Fruit fly (Drosophila melanogaster): ENCODE results near the gene Cpr72Ec.

DNA sequence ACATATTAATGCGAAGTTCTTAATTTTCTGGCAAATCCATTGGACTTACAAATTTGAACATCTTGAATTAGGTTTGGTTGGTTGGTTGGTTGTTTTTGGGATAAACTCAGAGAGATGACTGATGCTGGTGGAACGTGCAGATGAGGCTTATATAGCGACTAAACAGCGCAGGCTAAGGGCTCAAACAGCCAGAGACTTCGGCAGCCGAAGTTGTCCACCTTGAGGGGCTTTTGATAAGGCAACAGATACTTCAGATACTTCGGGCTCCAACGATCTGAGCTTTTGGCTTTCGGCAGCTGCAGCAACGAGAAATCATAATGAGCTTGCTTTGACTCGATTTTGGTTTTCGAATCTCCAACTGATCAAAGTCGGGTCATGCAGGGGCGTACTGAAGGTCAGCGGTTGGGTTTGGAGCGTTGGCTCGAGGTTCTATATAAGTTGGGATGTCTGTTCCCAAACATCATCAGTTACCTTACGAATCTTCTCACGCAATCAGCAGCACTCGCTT lies 47.7 kb downstream of the Cpr72Ec start, which contains the start of the genes CG13041 and CG13060:
- no peak for TF ChIP-seq ey (GFP tag; optimal IDR thresholded peaks at IDR 0.05)
- no peak for TF ChIP-seq HLH106 (tag; optimal IDR thresholded peaks at IDR 0.05)
- TF ChIP-seq usp (GFP tag; optimal IDR thresholded peaks at IDR 0.05): no peak
- TF ChIP-seq psq (GFP tag; optimal IDR thresholded peaks at IDR 0.05): no peak
- no peak for TF ChIP-seq dmrt93B (GFP tag; optimal IDR thresholded peaks at IDR 0.05)
- TF ChIP-seq Sp1 (GFP tag; optimal IDR thresholded peaks at IDR 0.05): no peak
- no peak for TF ChIP-seq CG32264 (GFP tag; optimal IDR thresholded peaks at IDR 0.05)
- no peak for TF ChIP-seq Jra (GFP tag; optimal IDR thresholded peaks at IDR 0.05)
- no peak for TF ChIP-seq OdsH (GFP tag; optimal IDR thresholded peaks at IDR 0.05)
- no peak for TF ChIP-seq brk (GFP tag; optimal IDR thresholded peaks at IDR 0.05)
- TF ChIP-seq pan (optimal IDR thresholded peaks at IDR 0.05): no peak
- no peak for TF ChIP-seq jim (GFP tag; optimal IDR thresholded peaks at IDR 0.05)

All from whole organism, wandering third instar larva.